Worm (Caenorhabditis elegans) whole organism, L2 larva: ENCODE results near the gene lido-10.
"Not testable (repeated sequence)": the region's sequence is repeated elsewhere in the genome, so short reads cannot be mapped to it uniquely, and the experiment has no call there.

ENCODE experiments used
- C34F6.9 ChIP-seq: fragments of 150-350 bp; optimal IDR thresholded peaks from 2 replicates; lab custom pipeline; 2014; ENCODE audit warnings: missing biosample characterization, missing genetic modification characterization
- F13H6.1 ChIP-seq: sonication (generic microtip); optimal IDR thresholded peaks from 2 replicates; lab custom pipeline; 2016; ENCODE audit warnings: missing genetic modification characterization, missing compliant biosample characterization
- R02D3.7 ChIP-seq: fragments of 150-350 bp; optimal IDR thresholded peaks from 2 replicates; lab custom pipeline; 2014; ENCODE audit warnings: missing biosample characterization, missing genetic modification characterization
- Y55F3AM.14 ChIP-seq: fragments of 200-800 bp; sonication (Bioruptor generic); optimal IDR thresholded peaks from 2 replicates; lab custom pipeline; 2018; ENCODE audit warnings: mild to moderate bottlenecking, missing genetic modification characterization, missing compliant biosample characterization
- ZK546.5 ChIP-seq: sonication (generic microtip); optimal IDR thresholded peaks from 2 replicates; lab custom pipeline; 2017; ENCODE audit warnings: missing biosample characterization, missing genetic modification characterization
- ama-1 ChIP-seq: fragments of 150-350 bp; optimal IDR thresholded peaks from 2 replicates; lab custom pipeline; 2018; ENCODE audit warnings: inconsistent platforms
- blmp-1 ChIP-seq: sonication (generic microtip); optimal IDR thresholded peaks from 2 replicates; lab custom pipeline; 2017; ENCODE audit warnings: missing genetic modification characterization, mild to moderate bottlenecking, missing compliant biosample characterization, antibody characterized with exemption, moderate library complexity; ENCODE audit not compliant: insufficient read depth
- ceh-16 ChIP-seq: fragments of 150-350 bp; optimal IDR thresholded peaks from 2 replicates; lab custom pipeline; 2014; ENCODE audit warnings: missing biosample characterization, missing genetic modification characterization
- crh-2 ChIP-seq: sonication (generic microtip); optimal IDR thresholded peaks from 2 replicates; lab custom pipeline; 2017; ENCODE audit warnings: missing biosample characterization, missing genetic modification characterization
- dmd-4 ChIP-seq: sonication (generic microtip); optimal IDR thresholded peaks from 2 replicates; lab custom pipeline; 2017; ENCODE audit warnings: missing biosample characterization, missing genetic modification characterization
- egl-27 ChIP-seq: sonication (generic microtip); optimal IDR thresholded peaks from 3 replicates; lab custom pipeline; 2017; ENCODE audit warnings: missing biosample characterization, missing genetic modification reagents, missing genetic modification characterization
- fos-1 ChIP-seq: fragments of 150-350 bp; optimal IDR thresholded peaks from 2 replicates; lab custom pipeline; 2014; ENCODE audit warnings: missing biosample characterization, missing genetic modification characterization
- gmeb-1 ChIP-seq: fragments of 150-350 bp; optimal IDR thresholded peaks from 2 replicates; lab custom pipeline; 2014; ENCODE audit warnings: missing biosample characterization, missing genetic modification characterization
- lin-13 ChIP-seq: fragments of 150-350 bp; optimal IDR thresholded peaks from 2 replicates; lab custom pipeline; 2014; ENCODE audit warnings: missing biosample characterization, missing genetic modification reagents, missing genetic modification characterization
- lin-39 ChIP-seq: fragments of 150-350 bp; optimal IDR thresholded peaks from 2 replicates; lab custom pipeline; 2014; ENCODE audit warnings: missing biosample characterization, missing genetic modification reagents, missing genetic modification characterization
- lsy-2 ChIP-seq, 2 experiments: fragments of 150-350 bp in 1 of 2; sonication (generic microtip) in 1 of 2; optimal IDR thresholded peaks; 2 replicates each; lab custom pipeline; 2014 to 2017; ENCODE audit warnings: missing biosample characterization in 2 of 2, missing genetic modification characterization in 2 of 2
- mab-5 ChIP-seq: fragments of 150-350 bp; optimal IDR thresholded peaks from 2 replicates; lab custom pipeline; 2014; ENCODE audit warnings: missing biosample characterization, missing genetic modification characterization
- mbf-1 ChIP-seq: sonication (generic microtip); optimal IDR thresholded peaks from 2 replicates; lab custom pipeline; 2017; ENCODE audit warnings: missing biosample characterization, missing genetic modification characterization
- mdl-1 ChIP-seq, 2 experiments: fragments of 150-350 bp in 1 of 2; sonication (generic microtip) in 1 of 2; optimal IDR thresholded peaks; 2 replicates each; lab custom pipeline; 2017; ENCODE audit warnings: missing biosample characterization in 2 of 2, missing genetic modification characterization in 2 of 2
- nhr-11 ChIP-seq: fragments of 150-350 bp; optimal IDR thresholded peaks from 2 replicates; lab custom pipeline; 2014; ENCODE audit warnings: missing biosample characterization, missing genetic modification characterization
- nhr-21 ChIP-seq: fragments of 150-350 bp; optimal IDR thresholded peaks from 2 replicates; lab custom pipeline; 2014; ENCODE audit warnings: missing biosample characterization, missing genetic modification characterization
- nhr-237 ChIP-seq: fragments of 150-350 bp; optimal IDR thresholded peaks from 2 replicates; lab custom pipeline; 2014; ENCODE audit warnings: missing biosample characterization, missing genetic modification characterization
- nhr-25 ChIP-seq: fragments of 150-350 bp; sonication (generic microtip); optimal IDR thresholded peaks from 3 replicates; lab custom pipeline; 2014; ENCODE audit warnings: missing biosample characterization, missing genetic modification characterization
- nhr-6 ChIP-seq: fragments of 150-350 bp; optimal IDR thresholded peaks from 2 replicates; lab custom pipeline; 2014; ENCODE audit warnings: missing biosample characterization, missing genetic modification characterization
- nhr-77 ChIP-seq: fragments of 150-350 bp; optimal IDR thresholded peaks from 2 replicates; lab custom pipeline; 2014; ENCODE audit warnings: missing biosample characterization, missing genetic modification characterization
- sem-4 ChIP-seq: fragments of 150-350 bp; optimal IDR thresholded peaks from 2 replicates; lab custom pipeline; 2014; ENCODE audit warnings: missing biosample characterization, missing genetic modification reagents, missing genetic modification characterization
- skn-1 ChIP-seq: sonication (generic microtip); optimal IDR thresholded peaks from 2 replicates; lab custom pipeline; 2017; ENCODE audit warnings: missing biosample characterization, missing genetic modification characterization
- sma-3 ChIP-seq: sonication (generic microtip); optimal IDR thresholded peaks from 2 replicates; lab custom pipeline; 2016; ENCODE audit warnings: missing genetic modification reagents, missing genetic modification characterization, missing compliant biosample characterization
- unc-39 ChIP-seq: fragments of 150-350 bp; optimal IDR thresholded peaks from 2 replicates; lab custom pipeline; 2014; ENCODE audit warnings: missing biosample characterization, missing genetic modification characterization
- unc-55 ChIP-seq: fragments of 150-350 bp; sonication (generic microtip); optimal IDR thresholded peaks from 3 replicates; lab custom pipeline; 2014; ENCODE audit warnings: missing biosample characterization, missing genetic modification reagents, missing genetic modification characterization
- ztf-1 ChIP-seq: fragments of 200-800 bp; sonication (Bioruptor generic); conservative IDR thresholded peaks from 2 replicates; pipeline ENCODE4 v1.3.6; 2022; ENCODE audit warnings: missing genetic modification characterization, missing compliant biosample characterization
- ztf-4 ChIP-seq: fragments of 150-350 bp; optimal IDR thresholded peaks from 2 replicates; lab custom pipeline; 2014; ENCODE audit warnings: missing biosample characterization, missing genetic modification characterization

Gene lido-10

ce11 chrII:3028264-3028663, 26.0 kb downstream of the lido-10 start:
- TF ChIP-seq nhr-25 (tag; lab: Kevin White, UChicago) (peak; percentile 17), mdl-1 (tag; optimal IDR thresholded peaks at IDR 0.05; lab: Kevin White, UChicago) (no peak), unc-55 (GFP tag; lab: Kevin White, UChicago) (no peak), blmp-1 (tag; lab: Kevin White, UChicago) (peak; percentile 6), ceh-16 (tag; lab: Kevin White, UChicago) (no peak)

ce11 chrII:3030416-3030815, 28.1 kb downstream of the lido-10 start:
- TF ChIP-seq ama-1 (lab: Kevin White, UChicago) (no peak), blmp-1 (tag; lab: Kevin White, UChicago) (peak; percentile 65), R02D3.7 (tag; lab: Kevin White, UChicago) (no peak), lsy-2 (tag; optimal IDR thresholded peaks at IDR 0.05; lab: Kevin White, UChicago) (no peak), nhr-11 (no peak), C34F6.9 (no peak), mdl-1 (tag; optimal IDR thresholded peaks at IDR 0.05; lab: Kevin White, UChicago) (no peak), fos-1 (tag; lab: Kevin White, UChicago) (no peak), gmeb-1 (tag; lab: Kevin White, UChicago) (no peak)

ce11 chrII:3032480-3032879, 30.2 kb downstream of the lido-10 start, which contains the start of gene B0454.6:
Gene B0454.6, plus strand, starts transcription at chrII:3032780.
- not testable (repeated sequence) for TF ChIP-seq Y55F3AM.14 (GFP tag; lab: Kevin White, UChicago); nhr-25 (tag; lab: Kevin White, UChicago); nhr-6 (tag; lab: Kevin White, UChicago)

- TF ChIP-seq F13H6.1 (no peak), unc-55 (GFP tag; lab: Kevin White, UChicago) (no peak), egl-27 (tag; lab: Kevin White, UChicago) (no peak), lin-13 (GFP tag; lab: Kevin White, UChicago) (no peak), ZK546.5 (tag; lab: Kevin White, UChicago) (no peak), ztf-1 (GFP tag; lab: Robert Waterston, UW) (no peak), nhr-21 (no peak), ama-1 (lab: Kevin White, UChicago) (no peak), ceh-16 (tag; lab: Kevin White, UChicago) (no peak), nhr-6 (tag; lab: Kevin White, UChicago) (no peak)
These were observed 32.6 kb downstream of the lido-10 start for ce11 chrII:3034914-3035313.

ce11 chrII:3036344-3036743, 34.0 kb downstream of the lido-10 start:
- TF ChIP-seq sem-4 (tag; lab: Kevin White, UChicago) (no peak), unc-39 (tag; lab: Kevin White, UChicago) (no peak), sma-3 (no peak), nhr-77 (tag; lab: Kevin White, UChicago) (no peak), nhr-237 (tag; lab: Kevin White, UChicago) (no peak)

ce11 chrII:3038453-3038909, 36.2 kb downstream of the lido-10 start, which contains the start of the genes B0454.26 and B0454.5:
Gene B0454.26, minus strand, starts transcription at chrII:3038553.
Gene B0454.5, plus strand, starts transcription at chrII:3038859.
- TF ChIP-seq unc-39 (tag; lab: Kevin White, UChicago) (no peak), gmeb-1 (tag; lab: Kevin White, UChicago) (no peak), lin-39 (tag; lab: Kevin White, UChicago) (no peak), nhr-25 (tag; lab: Kevin White, UChicago) (no peak), dmd-4 (no peak), F13H6.1 (no peak), skn-1 (tag; lab: Kevin White, UChicago) (no peak), crh-2 (tag; lab: Kevin White, UChicago) (no peak), ztf-4 (tag; lab: Kevin White, UChicago) (no peak), mbf-1 (tag; lab: Kevin White, UChicago) (no peak), mab-5 (tag; lab: Kevin White, UChicago) (no peak)
- TF ChIP-seq, all 48 proteins: peak for 0
